Worm (Caenorhabditis elegans) whole organism, L4 larva: ENCODE results near the gene nspc-3.
A peak's percentile ranks its signal among the peaks of the same experiment; 100 is the strongest.

Source experiments
- R02D3.7 ChIP-seq: fragments of 150-350 bp; sonication (generic microtip); optimal IDR thresholded peaks from 3 replicates; lab custom pipeline; 2014; ENCODE audit warnings: missing biosample characterization, missing genetic modification characterization
- aha-1 ChIP-seq: fragments of 150-350 bp; peaks from one replicate; lab custom pipeline; 2014; ENCODE audit warnings: missing biosample characterization, missing genetic modification characterization
- attf-4 ChIP-seq: sonication (generic microtip); optimal IDR thresholded peaks from 3 replicates; lab custom pipeline; 2017; ENCODE audit warnings: missing biosample characterization, missing genetic modification characterization
- ceh-32 ChIP-seq: sonication (generic microtip); optimal IDR thresholded peaks from 2 replicates; lab custom pipeline; 2016; ENCODE audit warnings: mild to moderate bottlenecking, missing genetic modification characterization, missing compliant biosample characterization; ENCODE audit not compliant: poor library complexity
- ctbp-1 ChIP-seq: fragments of 200-800 bp; sonication (Bioruptor generic); IDR thresholded peaks from 2 replicates; pipeline ENCODE4 v1.3.6; 2022; ENCODE audit warnings: missing genetic modification reagents, missing genetic modification characterization, missing compliant biosample characterization
- dpl-1 ChIP-seq: fragments of 150-350 bp; optimal IDR thresholded peaks from 2 replicates; lab custom pipeline; 2014; ENCODE audit warnings: missing biosample characterization, missing genetic modification reagents, missing genetic modification characterization
- egl-43 ChIP-seq: fragments of 200-800 bp; sonication (Bioruptor generic); IDR thresholded peaks from 2 replicates; pipeline ENCODE4 v1.3.6; 2022; ENCODE audit warnings: missing genetic modification reagents, missing genetic modification characterization, missing compliant biosample characterization
- fos-1 ChIP-seq: fragments of 150-350 bp; optimal IDR thresholded peaks from 2 replicates; lab custom pipeline; 2014; ENCODE audit warnings: missing biosample characterization, missing genetic modification characterization
- hlh-30 ChIP-seq: sonication (generic microtip); optimal IDR thresholded peaks from 2 replicates; lab custom pipeline; 2017; ENCODE audit warnings: antibody characterized with exemption, mild to moderate bottlenecking, missing genetic modification characterization, missing compliant biosample characterization; ENCODE audit not compliant: insufficient read depth
- lin-13 ChIP-seq: fragments of 150-350 bp; optimal IDR thresholded peaks from 2 replicates; lab custom pipeline; 2014; ENCODE audit warnings: missing biosample characterization, missing genetic modification reagents, missing genetic modification characterization
- lin-29 ChIP-seq: fragments of 200-800 bp; sonication (Bioruptor generic); IDR thresholded peaks from 2 replicates; pipeline ENCODE4 v1.3.6; 2022; ENCODE audit warnings: missing genetic modification reagents, missing genetic modification characterization, missing compliant biosample characterization
- lin-39 ChIP-seq: fragments of 150-350 bp; optimal IDR thresholded peaks from 2 replicates; lab custom pipeline; 2014; ENCODE audit warnings: missing biosample characterization, missing genetic modification reagents, missing genetic modification characterization
- nhr-11 ChIP-seq: fragments of 150-350 bp; optimal IDR thresholded peaks from 2 replicates; lab custom pipeline; 2014; ENCODE audit warnings: missing biosample characterization, missing genetic modification characterization
- nhr-28 ChIP-seq: fragments of 150-350 bp; optimal IDR thresholded peaks from 2 replicates; lab custom pipeline; 2014; ENCODE audit warnings: missing biosample characterization, missing genetic modification characterization
- nhr-42 ChIP-seq: fragments of 200-800 bp; sonication (Bioruptor generic); IDR thresholded peaks from 2 replicates; pipeline ENCODE4 v1.3.6; 2022; ENCODE audit warnings: missing genetic modification characterization, missing compliant biosample characterization
- nhr-48 ChIP-seq: sonication (generic microtip); optimal IDR thresholded peaks from 2 replicates; lab custom pipeline; 2016; ENCODE audit warnings: mild to moderate bottlenecking, missing genetic modification characterization, missing compliant biosample characterization
- pha-4 ChIP-seq, 2 experiments: fragments of 150-350 bp in 1 of 2; fragments of 200-800 bp in 1 of 2; sonication (Bioruptor generic) in 1 of 2; IDR thresholded peaks in 1 of 2; optimal IDR thresholded peaks in 1 of 2; 2 replicates each; pipeline versions ENCODE4 v1.3.6 to Lab custom; 2014 to 2022; ENCODE audit warnings: missing genetic modification characterization in 2 of 2, missing genetic modification reagents in 2 of 2, missing biosample characterization in 1 of 2, missing compliant biosample characterization in 1 of 2
- tra-1 ChIP-seq: fragments of 200-800 bp; sonication (Bioruptor generic); IDR thresholded peaks from 2 replicates; pipeline ENCODE4 v1.3.6; 2022; ENCODE audit warnings: missing genetic modification reagents, missing genetic modification characterization, missing compliant biosample characterization
- zip-2 ChIP-seq: fragments of 150-350 bp; optimal IDR thresholded peaks from 2 replicates; lab custom pipeline; 2014; ENCODE audit warnings: missing biosample characterization, missing genetic modification characterization
- ztf-11 ChIP-seq: fragments of 150-350 bp; optimal IDR thresholded peaks from 2 replicates; lab custom pipeline; 2014; ENCODE audit warnings: missing biosample characterization, missing genetic modification characterization

The nspc-3 gene

DNA sequence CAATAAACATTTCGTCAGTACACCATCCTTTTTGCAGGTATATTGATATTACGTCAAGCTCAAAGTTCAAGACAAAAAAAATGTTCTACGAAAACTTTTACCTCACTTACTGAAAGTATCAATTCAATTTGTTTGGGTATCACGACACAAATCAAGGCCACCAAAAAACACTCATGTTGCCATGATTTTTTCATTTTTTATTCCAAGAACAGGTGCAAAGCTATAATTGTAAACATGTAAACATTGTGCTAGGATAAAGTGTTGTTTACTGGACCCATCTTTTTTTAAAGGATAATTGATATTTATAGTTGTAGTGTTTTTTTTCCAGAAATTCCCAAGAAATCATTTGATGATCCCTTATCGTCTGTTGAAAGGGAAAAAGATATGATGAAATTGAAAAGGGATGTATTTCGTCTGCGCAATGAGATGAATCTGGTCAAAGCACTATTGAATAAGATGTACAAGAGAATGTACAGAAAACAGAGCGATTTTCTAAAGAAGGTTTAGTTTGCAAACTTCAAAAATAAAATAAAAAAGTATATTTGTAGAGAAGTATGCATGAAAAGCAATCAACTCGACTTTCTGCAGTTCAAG lies 46.0 kb downstream of the nspc-3 start:
- no peak for TF ChIP-seq R02D3.7 (tag; lab: Kevin White, UChicago)
- no peak for TF ChIP-seq fos-1 (tag; lab: Kevin White, UChicago)
- no peak for TF ChIP-seq egl-43 (GFP tag; lab: Robert Waterston, UW)
- no peak for TF ChIP-seq dpl-1
- TF ChIP-seq nhr-11, result peak; percentile 36
- TF ChIP-seq nhr-28 (tag; lab: Kevin White, UChicago), result peak; percentile 9
- no peak for TF ChIP-seq lin-29 (GFP tag; lab: Robert Waterston, UW)

- no peak for TF ChIP-seq tra-1 (GFP tag; lab: Robert Waterston, UW)
- no peak for TF ChIP-seq ctbp-1 (GFP tag; lab: Robert Waterston, UW)
- no peak for TF ChIP-seq lin-13 (GFP tag; lab: Kevin White, UChicago)
- TF ChIP-seq hlh-30 (tag; lab: Kevin White, UChicago), result no peak
- no peak for TF ChIP-seq attf-4 (tag; lab: Kevin White, UChicago)
- TF ChIP-seq nhr-42, result no peak
- TF ChIP-seq zip-2 (tag; lab: Kevin White, UChicago), result no peak
- TF ChIP-seq pha-4 (GFP tag; IDR thresholded peaks at IDR 0.05; lab: Robert Waterston, UW), result no peak
- TF ChIP-seq pha-4 (tag; optimal IDR thresholded peaks at IDR 0.05; lab: Kevin White, UChicago), result no peak
- no peak for TF ChIP-seq nhr-48 (tag; lab: Kevin White, UChicago)
- TF ChIP-seq ztf-11 (tag; lab: Kevin White, UChicago), result no peak
- TF ChIP-seq ceh-32 (tag; lab: Kevin White, UChicago), result no peak
Measured at ce11 chrX:8584825-8585384, 48.0 kb downstream of the nspc-3 start.

DNA sequence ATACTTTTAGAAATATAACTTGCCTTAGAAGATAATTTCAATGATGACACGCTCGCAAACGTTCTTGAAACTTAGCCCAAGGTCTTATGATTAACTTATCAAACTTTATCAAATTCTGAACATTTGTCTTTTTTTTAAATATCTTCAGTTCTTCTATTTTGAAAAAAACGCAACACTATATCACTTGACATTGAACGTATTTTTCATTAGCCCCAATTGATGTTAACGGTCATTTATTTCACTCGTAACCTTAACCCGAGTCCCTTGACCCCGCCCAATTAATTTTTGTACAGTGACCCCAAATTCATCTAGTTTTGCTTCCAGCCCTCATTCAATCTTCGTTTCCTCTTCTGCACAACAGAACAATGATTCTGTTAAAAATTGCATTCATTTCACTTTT lies 48.9 kb downstream of the nspc-3 start, which contains the start of gene F18E9.3:
F18E9.3 (plus strand) TSS at position 311 of the 400 bp plus-strand sequence.
- TF ChIP-seq fos-1 (tag; lab: Kevin White, UChicago), result no peak
- TF ChIP-seq hlh-30 (tag; lab: Kevin White, UChicago), result peak; percentile 15
- TF ChIP-seq lin-39, result no peak
- TF ChIP-seq aha-1, result peak; percentile 96
